Worm (Caenorhabditis elegans) whole organism, young adult: ENCODE measurements around the gene C45G9.8.

ENCODE experiments used
- madf-3 ChIP-seq: fragments of 200-800 bp; sonication (Bioruptor generic); IDR thresholded peaks from 2 replicates; pipeline ENCODE4 v1.3.6; 2022; ENCODE audit warnings: missing genetic modification reagents, missing genetic modification characterization, missing compliant biosample characterization
- mcd-1 ChIP-seq: fragments of 200-800 bp; sonication (Bioruptor generic); IDR thresholded peaks from 2 replicates; pipeline ENCODE4 v1.3.6; 2022; ENCODE audit warnings: missing genetic modification reagents, missing genetic modification characterization, missing compliant biosample characterization
- snpc-3.4 ChIP-seq: sonication (generic microtip); optimal IDR thresholded peaks from 2 replicates; lab custom pipeline; 2017; ENCODE audit warnings: missing genetic modification characterization, mild to moderate bottlenecking, missing compliant biosample characterization, antibody characterized with exemption, moderate library complexity, missing genotype, missing genetic modification reagents
- snpc-4 ChIP-seq, 5 experiments: fragments of 150-350 bp in 1 of 5; sonication (generic microtip) in 4 of 5; optimal IDR thresholded peaks; 2 replicates each; lab custom pipeline; 2014 to 2018; ENCODE audit warnings: missing genetic modification characterization in 5 of 5, missing biosample characterization in 3 of 5, antibody characterized with exemption in 2 of 5, mild to moderate bottlenecking in 2 of 5, missing compliant biosample characterization in 2 of 5, missing genotype in 2 of 5, moderate library complexity in 2 of 5, missing genetic modification reagents in 1 of 5
- unc-62 ChIP-seq: fragments of 150-350 bp; optimal IDR thresholded peaks from 2 replicates; lab custom pipeline; 2014; ENCODE audit warnings: missing biosample characterization, missing genetic modification reagents, missing genetic modification characterization

DNA sequence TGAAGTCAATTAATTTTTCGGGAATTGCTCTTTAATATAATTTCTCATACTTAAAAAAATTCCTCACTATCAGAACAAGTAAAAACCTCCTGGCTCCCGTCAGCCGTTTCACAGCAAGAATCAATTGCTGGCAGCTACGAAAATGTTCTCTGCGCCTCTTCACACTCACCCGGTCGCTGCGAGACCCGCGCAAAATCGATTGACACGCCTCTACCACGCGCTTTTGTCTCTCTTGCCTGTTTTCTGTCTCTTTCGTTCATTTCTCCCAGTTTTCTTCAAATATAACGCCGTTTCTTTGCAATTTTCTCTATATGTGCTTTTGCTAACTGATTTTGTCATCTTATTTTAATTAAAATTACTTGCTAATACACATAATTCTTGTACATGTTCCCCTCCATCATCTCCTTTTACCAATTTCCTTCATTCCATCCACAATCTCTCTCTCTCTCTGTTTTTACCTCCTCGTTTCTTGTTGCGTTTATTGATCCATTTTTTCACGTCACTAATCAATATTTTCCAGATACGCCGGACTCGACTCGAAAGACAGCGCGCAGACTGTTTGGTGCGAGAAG is 29.0 kb downstream of the C45G9.8 start, which contains the start of gene pcf-11:
- TF ChIP-seq snpc-4 (GFP tag; optimal IDR thresholded peaks at IDR 0.05; lab: Kevin White, UChicago) (no peak), snpc-4 (tag; optimal IDR thresholded peaks at IDR 0.05; lab: Kevin White, UChicago) (peak in 2 of 4 experiments; percentile 17 to 31), mcd-1 (GFP tag; lab: Robert Waterston, UW) (peak; percentile 36; the same call in 1 of the 2 replicates), madf-3 (no peak), snpc-3.4 (tag; lab: Kevin White, UChicago) (peak; percentile 26), unc-62 (GFP tag; lab: Kevin White, UChicago) (no peak)
